Fruit fly (Drosophila melanogaster): ENCODE measurements around the gene CG34027.

The CG34027 gene

DNA sequence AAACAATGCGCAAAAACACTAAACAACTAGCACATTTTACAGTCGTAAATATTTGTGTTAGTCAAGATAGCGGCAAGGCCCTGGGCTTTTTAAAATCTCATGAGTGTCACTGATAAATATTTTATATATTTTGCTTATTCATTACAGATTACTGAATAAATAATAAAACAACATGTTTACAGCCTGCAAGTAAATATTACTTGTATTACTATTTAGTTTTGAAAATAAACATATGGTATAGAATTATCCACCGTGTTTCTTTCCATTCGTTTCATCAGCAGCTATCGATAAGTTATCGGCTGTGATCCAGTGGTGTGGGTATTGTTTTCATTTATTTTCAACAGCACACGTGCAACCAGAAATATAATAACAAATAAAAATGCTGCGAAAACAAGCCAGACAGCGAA is 34.3 kb downstream of the CG34027 start, which contains the start of the genes shams and CG11920 (continued):
- TF ChIP-seq CG13775 (GFP tag; optimal IDR thresholded peaks at IDR 0.05) (peak; percentile 18), Bteb2 (GFP tag; optimal IDR thresholded peaks at IDR 0.05) (no peak), Max (GFP tag; optimal IDR thresholded peaks at IDR 0.05) (peak; percentile 68), dm (GFP tag; optimal IDR thresholded peaks at IDR 0.05) (peak; percentile 80), CG15601 (tag; optimal IDR thresholded peaks at IDR 0.05) (peak; percentile 42), maf-S (GFP tag; optimal IDR thresholded peaks at IDR 0.05) (no peak), CG11085 (GFP tag; IDR thresholded peaks at IDR 0.05) (no peak), D19A (tag; optimal IDR thresholded peaks at IDR 0.05) (peak; percentile 20), phol (tag; optimal IDR thresholded peaks at IDR 0.05) (peak; percentile 10), ERR (GFP tag; optimal IDR thresholded peaks at IDR 0.05) (no peak), CG5180 (GFP tag; optimal IDR thresholded peaks at IDR 0.05) (no peak), CG17186 (GFP tag; optimal IDR thresholded peaks at IDR 0.05) (peak; percentile 14), CG18764 (GFP tag; optimal IDR thresholded peaks at IDR 0.05) (no peak), CG3838 (GFP tag; optimal IDR thresholded peaks at IDR 0.05) (peak; percentile 36), Sox102F (GFP tag; optimal IDR thresholded peaks at IDR 0.05) (no peak), CG11093 (GFP tag; IDR thresholded peaks at IDR 0.05) (no peak), CG1602 (GFP tag; optimal IDR thresholded peaks at IDR 0.05) (no peak), CG10431 (GFP tag; optimal IDR thresholded peaks at IDR 0.05) (peak; percentile 24), CG17328 (GFP tag; IDR thresholded peaks at IDR 0.05) (no peak), Xrp1 (GFP tag; IDR thresholded peaks at IDR 0.05) (no peak), Atf6 (GFP tag; IDR thresholded peaks at IDR 0.05) (no peak), CG12299 (tag; optimal IDR thresholded peaks at IDR 0.05) (peak; percentile 61), emc (GFP tag; optimal IDR thresholded peaks at IDR 0.05) (no peak), CG14710 (tag; optimal IDR thresholded peaks at IDR 0.05) (peak; percentile 63), CG11398 (GFP tag; optimal IDR thresholded peaks at IDR 0.05) (no peak), bsh (GFP tag; optimal IDR thresholded peaks at IDR 0.05) (peak in 1 of 2 experiments; percentile 36), CG11723 (GFP tag; optimal IDR thresholded peaks at IDR 0.05) (peak; percentile 26), trem (tag; optimal IDR thresholded peaks at IDR 0.05) (peak; percentile 84), BEAF-32 (GFP tag; optimal IDR thresholded peaks at IDR 0.05) (peak; percentile 65), inv (GFP tag; IDR thresholded peaks at IDR 0.05; ENCODE audit: partially characterized antibody) (peak; percentile 34; the same call in 1 of the 2 replicates), tgo (GFP tag; IDR thresholded peaks at IDR 0.05) (no peak), Chrac-16 (GFP tag; optimal IDR thresholded peaks at IDR 0.05) (peak; percentile 1), da (GFP tag; optimal IDR thresholded peaks at IDR 0.05) (no peak), CG4617 (GFP tag; optimal IDR thresholded peaks at IDR 0.05; ENCODE audit: borderline replicate concordance) (peak; percentile 60), CG17568 (GFP tag; optimal IDR thresholded peaks at IDR 0.05) (peak; percentile 31), Ets97D (GFP tag; optimal IDR thresholded peaks at IDR 0.05) (peak; percentile 9), row (GFP tag; IDR thresholded peaks at IDR 0.05) (peak; percentile 59), CG9437 (GFP tag; optimal IDR thresholded peaks at IDR 0.05) (peak; percentile 2), Pdp1 (GFP tag; optimal IDR thresholded peaks at IDR 0.05) (no peak), gsb-n (tag; optimal IDR thresholded peaks at IDR 0.05) (peak; percentile 40), CG34422 (GFP tag; IDR thresholded peaks at IDR 0.05) (peak; percentile 37; the same call in 1 of the 3 replicates), CG32532 (GFP tag; IDR thresholded peaks at IDR 0.05) (no peak)

- TF ChIP-seq sisA (GFP tag; IDR thresholded peaks at IDR 0.05) (no peak), crp (GFP tag; optimal IDR thresholded peaks at IDR 0.05) (peak in 1 of 2 experiments; percentile 74), NFAT (GFP tag; IDR thresholded peaks at IDR 0.05) (no peak), row (GFP tag; IDR thresholded peaks at IDR 0.05) (0 out of 3 replicates have a peak, but pooled peaks have one; percentile 29), gfzf (GFP tag; optimal IDR thresholded peaks at IDR 0.05) (peak; percentile 59), MBD-R2 (GFP tag; IDR thresholded peaks at IDR 0.05) (0 out of 2 replicates have a peak, but pooled peaks have one; percentile 8)
Measured at dm6 chr3R:25070871-25071270, 38.0 kb downstream of the CG34027 start, which contains the start of gene CG11836. Gene CG11836, plus strand, starts transcription at chr3R:25071126.

Measured in whole organism, embryonic.